Fruit fly (Drosophila melanogaster): Measurements from ENCODE around the gene emb.
A peak's percentile ranks its signal among the peaks of the same experiment; 100 is the strongest.

emb gene

dm6 chr2L:8365701-8366643 lies 37.4 kb upstream of the emb start, which contains the start of gene Pp2A-29B (continued):
- no peak for TF ChIP-seq p53 (GFP tag; optimal IDR thresholded peaks at IDR 0.05)
- peak; percentile 7 for TF ChIP-seq CG17912 (GFP tag; optimal IDR thresholded peaks at IDR 0.05)
- TF ChIP-seq Optix (GFP tag; IDR thresholded peaks at IDR 0.05), result no peak
- TF ChIP-seq ro (GFP tag; IDR thresholded peaks at IDR 0.05), result no peak
- peak; percentile 3 for TF ChIP-seq az2 (GFP tag; optimal IDR thresholded peaks at IDR 0.05)
- no peak for TF ChIP-seq fru (optimal IDR thresholded peaks at IDR 0.05)
- TF ChIP-seq bab2 (GFP tag; optimal IDR thresholded peaks at IDR 0.05), result no peak
- TF ChIP-seq Rfx (GFP tag; IDR thresholded peaks at IDR 0.05), result 0 out of 2 replicates have a peak, but pooled peaks have one; percentile 11
- TF ChIP-seq mld (GFP tag; IDR thresholded peaks at IDR 0.05; ENCODE audit: partially characterized antibody), result peak; percentile 94
- peak; percentile 19 for TF ChIP-seq CG2120 (GFP tag; optimal IDR thresholded peaks at IDR 0.05)
- TF ChIP-seq Awh (GFP tag; IDR thresholded peaks at IDR 0.05), result no peak
- no peak for TF ChIP-seq aop (GFP tag; IDR thresholded peaks at IDR 0.05)
- peak; percentile 99 for TF ChIP-seq sna (GFP tag; IDR thresholded peaks at IDR 0.05; ENCODE audit: partially characterized antibody)
- no peak for TF ChIP-seq ash1 (GFP tag; optimal IDR thresholded peaks at IDR 0.05)
- TF ChIP-seq unc-4 (GFP tag; IDR thresholded peaks at IDR 0.05; ENCODE audit: partially characterized antibody), result peak; percentile 98
- no peak for TF ChIP-seq CG3065 (GFP tag; optimal IDR thresholded peaks at IDR 0.05)
- TF ChIP-seq Nf-YC (tag; optimal IDR thresholded peaks at IDR 0.05), result peak; percentile 57
- no peak for TF ChIP-seq oc (tag; optimal IDR thresholded peaks at IDR 0.05)
- TF ChIP-seq klu (GFP tag; IDR thresholded peaks at IDR 0.05), result peak; percentile 45; the same call in 1 of the 2 replicates
- TF ChIP-seq NfI (GFP tag; optimal IDR thresholded peaks at IDR 0.05), result peak; percentile 15
- TF ChIP-seq hbn (GFP tag; IDR thresholded peaks at IDR 0.05; ENCODE audit: partially characterized antibody), result peak; percentile 99
- TF ChIP-seq CG4617 (GFP tag; optimal IDR thresholded peaks at IDR 0.05; ENCODE audit: borderline replicate concordance), result peak; percentile 69
- peak; percentile 4 for TF ChIP-seq Hmr (GFP tag; optimal IDR thresholded peaks at IDR 0.05)
- peak; percentile 80 for TF ChIP-seq trem (tag; optimal IDR thresholded peaks at IDR 0.05)
- no peak for TF ChIP-seq HLH3B (GFP tag; IDR thresholded peaks at IDR 0.05)
- no peak for TF ChIP-seq Ptx1 (GFP tag; IDR thresholded peaks at IDR 0.05)
- TF ChIP-seq dati (GFP tag; IDR thresholded peaks at IDR 0.05), result no peak
- TF ChIP-seq zf30C (GFP tag; optimal IDR thresholded peaks at IDR 0.05), result peak; percentile 10
- TF ChIP-seq CG10209 (GFP tag; optimal IDR thresholded peaks at IDR 0.05), result no peak
- no peak for TF ChIP-seq Sox102F (GFP tag; optimal IDR thresholded peaks at IDR 0.05)
- TF ChIP-seq BtbVII (GFP tag; optimal IDR thresholded peaks at IDR 0.05), result no peak
- TF ChIP-seq CG11695 (GFP tag; IDR thresholded peaks at IDR 0.05), result no peak
- no peak for TF ChIP-seq CG2889 (GFP tag; IDR thresholded peaks at IDR 0.05)
- TF ChIP-seq Ets65A (GFP tag), result no peak
- TF ChIP-seq CG32767 (GFP tag; IDR thresholded peaks at IDR 0.05), result peak; percentile 33; the same call in 1 of the 2 replicates
- no peak for TF ChIP-seq Atf-2 (GFP tag; optimal IDR thresholded peaks at IDR 0.05)
- TF ChIP-seq CG7271 (tag; optimal IDR thresholded peaks at IDR 0.05), result no peak
- TF ChIP-seq tna (GFP tag; IDR thresholded peaks at IDR 0.05; ENCODE audit: partially characterized antibody), result peak; percentile 95
- no peak for TF ChIP-seq CG4854 (GFP tag; optimal IDR thresholded peaks at IDR 0.05)
- peak; percentile 15 for TF ChIP-seq lab (GFP tag; optimal IDR thresholded peaks at IDR 0.05)
- peak; percentile 45 for TF ChIP-seq CG18262 (tag; optimal IDR thresholded peaks at IDR 0.05)
- peak; percentile 15 for TF ChIP-seq CG18476 (GFP tag; optimal IDR thresholded peaks at IDR 0.05)
- no peak for TF ChIP-seq tll (GFP tag; optimal IDR thresholded peaks at IDR 0.05)
- TF ChIP-seq Ada2b (GFP tag; IDR thresholded peaks at IDR 0.05), result no peak
- TF ChIP-seq CG33557 (GFP tag; optimal IDR thresholded peaks at IDR 0.05), result peak; percentile 23
- no peak for TF ChIP-seq jing (GFP tag; optimal IDR thresholded peaks at IDR 0.05)
- no peak for TF ChIP-seq CG17612 (GFP tag; IDR thresholded peaks at IDR 0.05)
- TF ChIP-seq H15 (GFP tag; IDR thresholded peaks at IDR 0.05), result no peak
- TF ChIP-seq nmo (GFP tag; optimal IDR thresholded peaks at IDR 0.05), result peak; percentile 78
